Worm (Caenorhabditis elegans) whole organism, L1 larva: ENCODE results near the gene slc-17.8.
"Not testable (repeated sequence)": the region's sequence is repeated elsewhere in the genome, so short reads cannot be mapped to it uniquely, and the experiment has no call there.

Source experiments
- C04F5.9 ChIP-seq: sonication (generic microtip); optimal IDR thresholded peaks from 2 replicates; lab custom pipeline; 2016; ENCODE audit warnings: missing genetic modification characterization, missing compliant biosample characterization
- ama-1 ChIP-seq: fragments of 150-350 bp; optimal IDR thresholded peaks from 2 replicates; lab custom pipeline; 2014
- blmp-1 ChIP-seq: fragments of 150-350 bp; optimal IDR thresholded peaks from 2 replicates; lab custom pipeline; 2014; ENCODE audit warnings: missing biosample characterization, missing genetic modification characterization
- dpl-1 ChIP-seq, 3 experiments: fragments of 150-350 bp in 2 of 3; sonication (generic microtip) in 1 of 3; optimal IDR thresholded peaks; 2 replicates each; lab custom pipeline; 2014 to 2017; ENCODE audit warnings: missing biosample characterization in 3 of 3, missing genetic modification characterization in 3 of 3, missing genetic modification reagents in 3 of 3
- egl-13 ChIP-seq: sonication (generic microtip); optimal IDR thresholded peaks from 2 replicates; lab custom pipeline; 2016; ENCODE audit warnings: missing genotype, missing genetic modification reagents, missing genetic modification characterization, missing compliant biosample characterization
- egl-27 ChIP-seq, 2 experiments: fragments of 150-350 bp in 1 of 2; sonication (generic microtip); optimal IDR thresholded peaks; 3 replicates each; lab custom pipeline; 2017 to 2018; ENCODE audit warnings: missing biosample characterization in 2 of 2, missing genetic modification characterization in 2 of 2, missing genetic modification reagents in 2 of 2
- elt-2 ChIP-seq: sonication (generic microtip); optimal IDR thresholded peaks from 2 replicates; lab custom pipeline; 2016; ENCODE audit warnings: missing genetic modification characterization, mild to moderate bottlenecking, inconsistent platforms, missing compliant biosample characterization, missing genetic modification reagents
- elt-3 ChIP-seq, 6 experiments: fragments of 150-350 bp in 1 of 6; sonication (generic microtip); optimal IDR thresholded peaks; 2 replicates each; lab custom pipeline; 2017 to 2018; ENCODE audit warnings: missing biosample characterization in 6 of 6, missing genetic modification characterization in 6 of 6, inconsistent platforms in 1 of 6
- hlh-17 ChIP-seq: fragments of 200-800 bp; sonication (Bioruptor generic); optimal IDR thresholded peaks from 2 replicates; lab custom pipeline; 2018; ENCODE audit warnings: missing genetic modification characterization, mild to moderate bottlenecking, missing compliant biosample characterization, moderate library complexity, borderline replicate concordance
- mdl-1 ChIP-seq, 2 experiments: fragments of 150-350 bp; optimal IDR thresholded peaks; 2 replicates each; lab custom pipeline; 2014 to 2017; ENCODE audit warnings: missing biosample characterization in 2 of 2, missing genetic modification characterization in 2 of 2, inconsistent platforms in 1 of 2
- nhr-47 ChIP-seq: sonication (generic microtip); optimal IDR thresholded peaks from 2 replicates; lab custom pipeline; 2016; ENCODE audit warnings: mild to moderate bottlenecking, missing genetic modification characterization, moderate library complexity, missing compliant biosample characterization
- unc-130 ChIP-seq: fragments of 150-350 bp; optimal IDR thresholded peaks from 2 replicates; lab custom pipeline; 2017; ENCODE audit warnings: missing biosample characterization, missing genetic modification characterization, inconsistent platforms

ce11 chrV:8534534-8535283, 10.7 kb downstream of the slc-17.8 start, which contains the start of the genes his-6 and his-5:
- not testable (repeated sequence) for TF ChIP-seq mdl-1 (tag; optimal IDR thresholded peaks at IDR 0.05; lab: Kevin White, UChicago); elt-2 (tag; lab: Kevin White, UChicago); ama-1 (lab: Kevin White, UChicago); hlh-17; egl-27 (tag; optimal IDR thresholded peaks at IDR 0.05; lab: Kevin White, UChicago); unc-130; C04F5.9 (tag; lab: Kevin White, UChicago); blmp-1; dpl-1 (GFP tag; optimal IDR thresholded peaks at IDR 0.05; lab: Kevin White, UChicago); egl-13 (tag; lab: Kevin White, UChicago); elt-3 (tag; optimal IDR thresholded peaks at IDR 0.05; lab: Kevin White, UChicago)
- peak; percentile 44 for TF ChIP-seq nhr-47 (tag; lab: Kevin White, UChicago)
